Fruit fly (Drosophila melanogaster): Measurements from ENCODE around the gene Task7.

DNA sequence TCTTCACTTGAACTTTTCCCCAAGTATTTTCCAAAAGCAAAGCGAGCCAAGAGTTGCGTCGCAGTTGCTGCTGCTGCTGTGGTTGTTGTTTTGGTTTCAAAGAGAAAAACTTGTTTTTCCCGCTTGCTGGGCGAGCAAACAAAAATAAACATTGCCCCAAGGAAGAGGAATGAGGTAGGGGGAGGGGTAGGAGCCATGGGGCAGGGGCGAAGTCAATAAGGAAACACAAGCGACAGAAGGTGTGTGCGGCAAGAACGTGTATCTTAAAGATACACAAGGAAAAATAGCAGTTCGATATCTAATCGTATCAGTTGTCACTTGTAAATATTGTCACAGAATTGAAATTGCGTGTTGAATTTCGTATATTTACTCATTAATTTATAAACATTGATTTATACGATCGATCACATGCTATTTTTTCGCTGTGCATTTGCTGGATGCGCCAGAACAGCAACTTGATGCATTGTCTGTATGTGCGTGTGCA lies 18.5 kb downstream of the Task7 start:
- TF ChIP-seq Dll (optimal IDR thresholded peaks at IDR 0.05) = no peak
- no peak for TF ChIP-seq pan (optimal IDR thresholded peaks at IDR 0.05)
- no peak for TF ChIP-seq EcR (GFP tag; optimal IDR thresholded peaks at IDR 0.05)
- no peak for TF ChIP-seq usp (GFP tag; optimal IDR thresholded peaks at IDR 0.05)
- no peak for TF ChIP-seq CG8478 (optimal IDR thresholded peaks at IDR 0.05)

Data from whole organism.